Worm (Caenorhabditis elegans): ENCODE data around the gene srab-9.

Gene srab-9

ce11 chrV:3124912-3125311 is 16.2 kb downstream of the srab-9 start, which contains the start of gene Y73C8C.12:
Y73C8C.12 (plus strand) TSS chrV:3125212.
- TF ChIP-seq nhr-232 (tag; optimal IDR thresholded peaks at IDR 0.05): no peak
- no peak for TF ChIP-seq unc-3 (GFP tag; conservative IDR thresholded peaks at IDR 0.05)
- no peak for TF ChIP-seq unc-3 (tag; optimal IDR thresholded peaks at IDR 0.05)
- no peak for TF ChIP-seq ets-4 (tag; optimal IDR thresholded peaks at IDR 0.05)
- TF ChIP-seq elt-4 (tag; optimal IDR thresholded peaks at IDR 0.05): no peak
- no peak for TF ChIP-seq T23F11.4 (GFP tag; optimal IDR thresholded peaks at IDR 0.05)
- TF ChIP-seq ceh-19 (GFP tag; optimal IDR thresholded peaks at IDR 0.05): no peak
- TF ChIP-seq ceh-30 (tag; optimal IDR thresholded peaks at IDR 0.05): no peak
- no peak for TF ChIP-seq ztf-16 (tag; optimal IDR thresholded peaks at IDR 0.05)

ce11 chrV:3122403-3122802 is 18.7 kb downstream of the srab-9 start:
- TF ChIP-seq sdc-2 (tag; optimal IDR thresholded peaks at IDR 0.05) (no peak), ceh-30 (tag; optimal IDR thresholded peaks at IDR 0.05) (no peak), ceh-18 (tag; optimal IDR thresholded peaks at IDR 0.05) (no peak), unc-3 (GFP tag; conservative IDR thresholded peaks at IDR 0.05) (no peak), unc-3 (tag; optimal IDR thresholded peaks at IDR 0.05) (no peak), ceh-6 (GFP tag; optimal IDR thresholded peaks at IDR 0.05) (no peak)

- TF ChIP-seq ref-2 (tag; optimal IDR thresholded peaks at IDR 0.05) (no peak), lin-11 (tag; optimal IDR thresholded peaks at IDR 0.05) (no peak), eyg-1 (tag; optimal IDR thresholded peaks at IDR 0.05) (no peak), K02D7.2 (tag; optimal IDR thresholded peaks at IDR 0.05) (no peak), unc-42 (tag; optimal IDR thresholded peaks at IDR 0.05) (no peak), tbx-2 (tag; optimal IDR thresholded peaks at IDR 0.05) (no peak), pros-1 (tag; optimal IDR thresholded peaks at IDR 0.05) (no peak), ceh-9 (tag; optimal IDR thresholded peaks at IDR 0.05) (no peak), che-1 (tag; optimal IDR thresholded peaks at IDR 0.05) (no peak), unc-86 (tag; optimal IDR thresholded peaks at IDR 0.05) (no peak), ceh-48 (tag; optimal IDR thresholded peaks at IDR 0.05) (no peak), fkh-6 (tag; optimal IDR thresholded peaks at IDR 0.05) (no peak), pag-3 (tag; optimal IDR thresholded peaks at IDR 0.05; ENCODE audit: borderline replicate concordance) (no peak)
Measured at ce11 chrV:3121743-3122142, 19.3 kb downstream of the srab-9 start, which contains the start of gene srt-56. srt-56 (minus strand) TSS chrV:3121843.

- TF ChIP-seq lin-11 (tag; optimal IDR thresholded peaks at IDR 0.05) (no peak), T23F11.4 (GFP tag; optimal IDR thresholded peaks at IDR 0.05) (no peak), ref-2 (tag; optimal IDR thresholded peaks at IDR 0.05) (no peak)
Measured at ce11 chrV:3119185-3119584, 21.9 kb downstream of the srab-9 start.

- TF ChIP-seq pqm-1 (tag; optimal IDR thresholded peaks at IDR 0.05) (no peak), odd-2 (tag; optimal IDR thresholded peaks at IDR 0.05) (no peak), elt-2 (tag; optimal IDR thresholded peaks at IDR 0.05) (peak; percentile 1), ama-1 (optimal IDR thresholded peaks at IDR 0.05) (no peak), Y22D7AL.16 (tag; optimal IDR thresholded peaks at IDR 0.05) (no peak)
Measured at ce11 chrV:3118167-3118566, 22.9 kb downstream of the srab-9 start, which contains the start of gene clec-210. clec-210 (plus strand) TSS chrV:3118377.

ce11 chrV:3114973-3115372 is 26.1 kb downstream of the srab-9 start, which contains the start of gene Y73C8C.3:
Y73C8C.3 (plus strand) TSS chrV:3115273.
- TF ChIP-seq ceh-45 (GFP tag; IDR thresholded peaks at IDR 0.05) (no peak), tbx-7 (tag; optimal IDR thresholded peaks at IDR 0.05) (no peak), ztf-16 (tag; optimal IDR thresholded peaks at IDR 0.05) (no peak), ceh-19 (GFP tag; optimal IDR thresholded peaks at IDR 0.05) (no peak), K09A11.1 (tag; optimal IDR thresholded peaks at IDR 0.05; ENCODE audit: insufficient read depth) (no peak), fkh-6 (tag; optimal IDR thresholded peaks at IDR 0.05) (no peak), npax-4 (tag; optimal IDR thresholded peaks at IDR 0.05) (no peak), F13H6.1 (tag; optimal IDR thresholded peaks at IDR 0.05) (no peak)
